Fruit fly (Drosophila melanogaster) whole organism, embryonic: Measurements from ENCODE around the gene pps.

Experiments
- CG10565 ChIP-seq: fragments of 200-800 bp; sonication (Bioruptor generic); optimal IDR thresholded peaks from 3 replicates; lab custom pipeline; 2016; ENCODE audit warnings: missing biosample characterization, mild to moderate bottlenecking, missing genetic modification characterization
- CG10979 ChIP-seq: fragments of 200-800 bp; sonication (Bioruptor generic); optimal IDR thresholded peaks from 2 replicates; lab custom pipeline; 2018; ENCODE audit warnings: missing biosample characterization, mild to moderate bottlenecking, missing genetic modification characterization, moderate library complexity
- CG11398 ChIP-seq: fragments of 200-800 bp; sonication (Bioruptor generic); optimal IDR thresholded peaks from 2 replicates; lab custom pipeline; 2016; ENCODE audit warnings: missing biosample characterization, missing genetic modification characterization
- CG11723 ChIP-seq: fragments of 200-800 bp; sonication (Bioruptor generic); optimal IDR thresholded peaks from 2 replicates; lab custom pipeline; 2017; ENCODE audit warnings: missing biosample characterization, mild to moderate bottlenecking, missing genetic modification characterization
- CG12155 ChIP-seq: fragments of 200-800 bp; sonication (Bioruptor generic); optimal IDR thresholded peaks from 3 replicates; lab custom pipeline; 2016; ENCODE audit warnings: missing biosample characterization, missing genetic modification characterization
- CG12219 ChIP-seq: fragments of 200-800 bp; sonication (Bioruptor generic); optimal IDR thresholded peaks from 3 replicates; lab custom pipeline; 2018; ENCODE audit warnings: missing biosample characterization, mild to moderate bottlenecking, missing genetic modification characterization
- CG15073 ChIP-seq: fragments of 200-800 bp; sonication (Bioruptor generic); optimal IDR thresholded peaks from 2 replicates; lab custom pipeline; 2016; ENCODE audit warnings: missing biosample characterization, missing genetic modification characterization
- CG17186 ChIP-seq: fragments of 200-800 bp; sonication (Bioruptor generic); optimal IDR thresholded peaks from 3 replicates; lab custom pipeline; 2017; ENCODE audit warnings: missing biosample characterization, missing genetic modification reagents, missing genetic modification characterization
- CG4820 ChIP-seq: fragments of 200-800 bp; sonication (Bioruptor generic); optimal IDR thresholded peaks from 3 replicates; lab custom pipeline; 2016; ENCODE audit warnings: missing biosample characterization, missing genetic modification characterization
- CG6813 ChIP-seq: fragments of 200-800 bp; sonication (Bioruptor generic); optimal IDR thresholded peaks from 2 replicates; lab custom pipeline; 2017; ENCODE audit warnings: missing biosample characterization, missing genetic modification characterization, mild to moderate bottlenecking, moderate library complexity, missing genetic modification reagents
- E2f2 ChIP-seq: fragments of 200-800 bp; sonication (Bioruptor generic); IDR thresholded peaks from 2 replicates; pipeline ENCODE4 v1.3.6; 2022; ENCODE audit warnings: missing biosample characterization, missing genetic modification characterization
- ERR ChIP-seq: fragments of 200-800 bp; sonication (Bioruptor generic); optimal IDR thresholded peaks from 2 replicates; lab custom pipeline; 2016; ENCODE audit warnings: missing biosample characterization, missing genetic modification characterization
- Eip74EF ChIP-seq, 2 experiments: fragments of 200-800 bp in 1 of 2; fragments of >200 bp in 1 of 2; sonication (Bioruptor generic) in 1 of 2; optimal IDR thresholded peaks; 2 replicates each; lab custom pipeline; 2017 to 2019; ENCODE audit warnings: missing biosample characterization in 2 of 2, missing genetic modification characterization in 2 of 2, mild to moderate bottlenecking in 1 of 2, moderate library complexity in 1 of 2
- Gsc ChIP-seq: fragments of 200-800 bp; sonication (Bioruptor generic); IDR thresholded peaks from 2 replicates; pipeline ENCODE4 v1.3.6; 2022; ENCODE audit warnings: missing biosample characterization, missing genetic modification characterization
- HHEX ChIP-seq: fragments of 200-800 bp; sonication (Bioruptor generic); optimal IDR thresholded peaks from 3 replicates; lab custom pipeline; 2017; ENCODE audit warnings: missing biosample characterization, mild to moderate bottlenecking, missing genetic modification characterization, missing genetic modification reagents
- Hmx ChIP-seq: fragments of 200-800 bp; sonication (Bioruptor generic); optimal IDR thresholded peaks from 2 replicates; lab custom pipeline; 2016; ENCODE audit warnings: missing biosample characterization, missing genetic modification characterization
- Lpt ChIP-seq: fragments of >200 bp; optimal IDR thresholded peaks from 2 replicates; lab custom pipeline; 2018; ENCODE audit warnings: missing biosample characterization, missing genetic modification characterization
- Oaz ChIP-seq: fragments of 200-800 bp; sonication (Bioruptor generic); IDR thresholded peaks from 2 replicates; pipeline ENCODE4 v1.3.6; 2022; ENCODE audit warnings: missing biosample characterization, missing genetic modification characterization
- Pdp1 ChIP-seq, 2 experiments: fragments of 200-800 bp; sonication (Bioruptor generic); optimal IDR thresholded peaks; 3 replicates each; lab custom pipeline; 2016; ENCODE audit warnings: missing biosample characterization in 2 of 2, missing genetic modification characterization in 2 of 2, mild to moderate bottlenecking in 1 of 2, moderate library complexity in 1 of 2
- Sox100B ChIP-seq: fragments of 200-800 bp; sonication (Bioruptor generic); optimal IDR thresholded peaks from 3 replicates; lab custom pipeline; 2018; ENCODE audit warnings: missing biosample characterization, mild to moderate bottlenecking, missing genetic modification characterization
- Sry-β ChIP-seq: fragments of 200-800 bp; sonication (Bioruptor generic); optimal IDR thresholded peaks from 2 replicates; lab custom pipeline; 2018; ENCODE audit warnings: missing biosample characterization, mild to moderate bottlenecking, missing genetic modification characterization, moderate library complexity
- Usf ChIP-seq: fragments of 200-800 bp; sonication (Bioruptor generic); optimal IDR thresholded peaks from 2 replicates; lab custom pipeline; 2017; ENCODE audit warnings: missing genotype, missing biosample characterization, missing genetic modification characterization
- ash1 ChIP-seq: fragments of 200-800 bp; sonication (Bioruptor generic); optimal IDR thresholded peaks from 2 replicates; lab custom pipeline; 2018; ENCODE audit warnings: missing biosample characterization, mild to moderate bottlenecking, missing genetic modification characterization
- chinmo ChIP-seq: fragments of 200-800 bp; sonication (Bioruptor generic); IDR thresholded peaks from 4 replicates; pipeline ENCODE4 v1.3.6; 2022; ENCODE audit warnings: missing biosample characterization, missing genetic modification characterization; ENCODE audit not compliant: partially characterized antibody
- chn ChIP-seq: fragments of 200-800 bp; sonication (Bioruptor generic); optimal IDR thresholded peaks from 2 replicates; lab custom pipeline; 2016; ENCODE audit warnings: missing biosample characterization, missing genetic modification characterization
- crol ChIP-seq: fragments of 200-800 bp; sonication (Bioruptor generic); IDR thresholded peaks from 2 replicates; pipeline ENCODE4 v1.3.6; 2022; ENCODE audit warnings: missing biosample characterization, missing genetic modification characterization
- dpn ChIP-seq, 2 experiments: fragments of 200-800 bp; sonication (Bioruptor generic); optimal IDR thresholded peaks; 3 replicates each; lab custom pipeline; 2016; ENCODE audit warnings: missing biosample characterization in 2 of 2, missing genetic modification characterization in 2 of 2
- en ChIP-seq: fragments of 200-800 bp; sonication (Bioruptor generic); optimal IDR thresholded peaks from 2 replicates; lab custom pipeline; 2016; ENCODE audit warnings: missing biosample characterization, missing genetic modification characterization
- fd102C ChIP-seq: fragments of 200-800 bp; sonication (Bioruptor generic); optimal IDR thresholded peaks from 2 replicates; lab custom pipeline; 2018; ENCODE audit warnings: missing biosample characterization, mild to moderate bottlenecking, missing genetic modification characterization, moderate library complexity
- mirr ChIP-seq: fragments of 200-800 bp; sonication (Bioruptor generic); optimal IDR thresholded peaks from 3 replicates; lab custom pipeline; 2018; ENCODE audit warnings: missing biosample characterization, mild to moderate bottlenecking, missing genetic modification characterization
- pita ChIP-seq: fragments of 200-800 bp; sonication (Bioruptor generic); optimal IDR thresholded peaks from 2 replicates; lab custom pipeline; 2017; ENCODE audit warnings: missing biosample characterization, mild to moderate bottlenecking, missing genetic modification characterization
- pros ChIP-seq: fragments of 200-800 bp; sonication (Bioruptor generic); optimal IDR thresholded peaks from 3 replicates; lab custom pipeline; 2019; ENCODE audit warnings: missing biosample characterization, mild to moderate bottlenecking, missing genetic modification characterization, moderate library complexity
- rib ChIP-seq: fragments of 200-800 bp; sonication (Bioruptor generic); IDR thresholded peaks from 2 replicates; pipeline ENCODE4 v1.3.6; 2022; ENCODE audit warnings: missing biosample characterization, missing genetic modification characterization
- ro ChIP-seq: fragments of 200-800 bp; sonication (Bioruptor generic); IDR thresholded peaks from 2 replicates; pipeline ENCODE4 v1.3.6; 2022; ENCODE audit warnings: missing biosample characterization, missing genetic modification characterization
- toy ChIP-seq: fragments of 200-800 bp; sonication (Bioruptor generic); IDR thresholded peaks from 2 replicates; pipeline ENCODE4 v1.3.6; 2022; ENCODE audit warnings: missing biosample characterization, missing genetic modification characterization
- z ChIP-seq: fragments of 200-800 bp; sonication (Bioruptor generic); IDR thresholded peaks from 3 replicates; pipeline ENCODE4 v1.3.6; 2022; ENCODE audit warnings: missing biosample characterization, missing genetic modification characterization

pps gene

DNA sequence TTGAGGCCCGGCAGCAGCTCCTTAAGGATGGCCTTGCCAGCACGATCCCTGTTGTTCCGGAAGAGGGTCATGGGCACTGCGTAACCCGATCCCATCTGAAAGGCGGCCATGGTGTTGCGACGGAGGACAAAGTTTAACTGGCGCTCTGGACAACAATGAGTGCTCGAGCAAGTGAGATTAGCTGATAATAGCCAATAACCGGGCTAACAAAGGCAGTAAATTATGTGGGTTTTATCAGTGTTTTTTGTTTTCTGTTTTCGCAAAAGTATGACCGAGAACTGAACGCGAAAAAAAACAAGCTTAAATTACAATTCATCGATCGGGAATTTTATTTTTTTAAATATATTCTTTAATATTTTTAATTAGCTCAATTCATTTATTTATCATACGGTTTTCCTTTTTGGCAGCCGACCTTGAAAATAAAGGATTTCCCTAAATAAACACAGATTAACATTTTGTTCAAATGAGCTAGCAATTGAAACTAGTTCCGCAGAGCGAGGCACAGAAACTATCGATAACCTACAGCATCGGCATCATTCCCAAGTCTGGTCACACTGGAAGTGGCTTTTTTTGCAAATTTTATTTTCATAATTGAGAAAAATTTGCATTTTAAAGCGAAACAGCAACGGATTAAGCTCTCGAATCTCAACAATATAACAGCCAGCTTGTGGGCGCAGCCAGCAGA, at the start of gene pps, which contains the start of gene Dip-C (continued):
- TF ChIP-seq pros (GFP tag; lab: Kevin White, UChicago) = no peak
- TF ChIP-seq fd102C (GFP tag; lab: Kevin White, UChicago) = no peak
- no peak for TF ChIP-seq dpn (GFP tag; optimal IDR thresholded peaks at IDR 0.05; lab: Kevin White, UChicago)
- no peak for TF ChIP-seq rib
- TF ChIP-seq Usf (GFP tag; lab: Kevin White, UChicago) = no peak
- TF ChIP-seq z (GFP tag; lab: Robert Waterston, UW) = no peak
- no peak for TF ChIP-seq Gsc (GFP tag; lab: Robert Waterston, UW)
- TF ChIP-seq CG15073 (GFP tag; lab: Kevin White, UChicago) = no peak
- no peak for TF ChIP-seq ash1 (GFP tag; lab: Kevin White, UChicago)
- no peak for TF ChIP-seq chn (GFP tag; lab: Kevin White, UChicago)
- no peak for TF ChIP-seq ro (GFP tag; lab: Robert Waterston, UW)
- TF ChIP-seq Sry-β (GFP tag; lab: Kevin White, UChicago) = no peak
- TF ChIP-seq CG12219 = no peak
- no peak for TF ChIP-seq HHEX (GFP tag; lab: Kevin White, UChicago)
- TF ChIP-seq CG17186 (GFP tag; lab: Kevin White, UChicago) = no peak
- TF ChIP-seq CG10565 = no peak
- peak; percentile 20; the same call in 1 of the 2 replicates for TF ChIP-seq E2f2 (GFP tag; lab: Robert Waterston, UW)
- no peak for TF ChIP-seq en (GFP tag; lab: Kevin White, UChicago)
- no peak for TF ChIP-seq CG11398 (GFP tag; lab: Kevin White, UChicago)
- no peak for TF ChIP-seq CG4820 (GFP tag; lab: Kevin White, UChicago)
- no peak for TF ChIP-seq Lpt (GFP tag; lab: Kevin White, UChicago)
- TF ChIP-seq CG10979 (tag; lab: Kevin White, UChicago) = peak; percentile 18
- no peak for TF ChIP-seq Eip74EF (GFP tag; optimal IDR thresholded peaks at IDR 0.05; lab: Kevin White, UChicago)
- TF ChIP-seq CG6813 (GFP tag; lab: Kevin White, UChicago) = no peak
- no peak for TF ChIP-seq Hmx
- no peak for TF ChIP-seq CG12155 (GFP tag; lab: Kevin White, UChicago)
- no peak for TF ChIP-seq ERR (GFP tag; lab: Kevin White, UChicago)
- TF ChIP-seq Sox100B = no peak
- TF ChIP-seq crol (GFP tag; lab: Robert Waterston, UW) = no peak

DNA sequence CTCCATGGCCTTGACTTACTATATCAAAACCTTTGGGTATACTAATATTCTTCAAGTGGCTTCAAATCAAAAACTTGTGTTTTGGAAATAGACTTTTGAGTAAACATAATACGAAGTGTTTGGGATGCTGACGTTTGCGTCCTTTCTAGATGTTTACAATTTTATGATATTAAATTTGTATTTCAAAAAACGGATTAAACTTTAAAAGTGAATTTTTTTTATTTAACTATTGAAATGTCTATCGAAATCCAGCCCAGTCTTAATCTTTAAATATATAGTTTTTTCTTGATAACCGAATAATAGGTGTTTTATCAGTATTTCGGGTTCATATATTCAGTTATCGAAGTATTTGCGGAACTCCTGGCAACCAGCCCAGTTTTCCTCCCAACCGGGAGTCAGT, 49.0 kb upstream of the pps start, which contains the start of gene Tim17a1:
TSS of gene Tim17a1 (minus strand) at position 101 of the 400 bp plus-strand sequence.
- TF ChIP-seq mirr (GFP tag; lab: Kevin White, UChicago) = no peak
- TF ChIP-seq pita = no peak
- no peak for TF ChIP-seq Oaz (GFP tag; lab: Robert Waterston, UW)
- TF ChIP-seq toy (GFP tag; lab: Robert Waterston, UW) = no peak

DNA sequence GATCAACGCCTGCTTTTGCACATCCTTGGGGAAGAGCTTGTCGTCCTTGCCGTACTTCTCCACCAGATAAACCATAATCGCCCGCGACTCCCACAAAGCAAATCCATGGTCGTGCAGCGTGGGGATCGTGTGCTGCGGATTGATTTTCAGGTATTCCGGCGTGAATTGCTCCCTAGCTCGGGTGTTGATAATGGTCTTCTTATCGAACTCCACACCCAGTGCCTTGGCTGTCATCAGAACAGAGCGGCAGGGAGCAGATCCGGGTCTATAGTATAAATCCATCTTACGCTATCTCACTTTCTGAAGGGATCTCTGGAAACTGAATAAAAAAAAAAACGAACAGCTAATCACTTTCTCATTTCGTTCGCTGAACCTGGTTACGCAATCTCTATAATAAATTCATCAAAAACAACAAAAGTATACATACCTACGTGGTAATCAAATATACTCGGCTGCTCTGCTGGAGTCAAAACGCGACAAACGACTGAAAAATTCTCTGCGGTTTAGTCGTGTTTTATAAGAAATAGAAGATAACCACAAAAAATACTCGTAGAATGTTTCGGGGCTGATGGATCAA, 48.3 kb upstream of the pps start, which contains the start of gene GstD10:
TSS of gene GstD10 (minus strand) at position 472 of the 577 bp plus-strand sequence.
- TF ChIP-seq chinmo (GFP tag; lab: Robert Waterston, UW) (0 out of 4 replicates have a peak, but pooled peaks have one; percentile 20), Pdp1 (GFP tag; optimal IDR thresholded peaks at IDR 0.05; lab: Kevin White, UChicago) (peak in 1 of 2 experiments; percentile 79), CG11723 (GFP tag; lab: Kevin White, UChicago) (no peak)
